Worm (Caenorhabditis elegans) whole organism, L2 larva: ENCODE results near the gene F54D5.24.
"Not testable (repeated sequence)": the region's sequence is repeated elsewhere in the genome, so short reads cannot be mapped to it uniquely, and the experiment has no call there.

ENCODE experiments used
- C34F6.9 ChIP-seq: fragments of 150-350 bp; optimal IDR thresholded peaks from 2 replicates; lab custom pipeline; 2014; ENCODE audit warnings: missing biosample characterization, missing genetic modification characterization
- F13H6.1 ChIP-seq: sonication (generic microtip); optimal IDR thresholded peaks from 2 replicates; lab custom pipeline; 2016; ENCODE audit warnings: missing genetic modification characterization, missing compliant biosample characterization
- Y55F3AM.14 ChIP-seq: fragments of 200-800 bp; sonication (Bioruptor generic); optimal IDR thresholded peaks from 2 replicates; lab custom pipeline; 2018; ENCODE audit warnings: mild to moderate bottlenecking, missing genetic modification characterization, missing compliant biosample characterization
- ZK546.5 ChIP-seq: sonication (generic microtip); optimal IDR thresholded peaks from 2 replicates; lab custom pipeline; 2017; ENCODE audit warnings: missing biosample characterization, missing genetic modification characterization
- alr-1 ChIP-seq: fragments of 150-350 bp; optimal IDR thresholded peaks from 2 replicates; lab custom pipeline; 2014; ENCODE audit warnings: missing biosample characterization, missing genetic modification characterization
- ama-1 ChIP-seq: fragments of 150-350 bp; optimal IDR thresholded peaks from 2 replicates; lab custom pipeline; 2018; ENCODE audit warnings: inconsistent platforms
- ceh-16 ChIP-seq: fragments of 150-350 bp; optimal IDR thresholded peaks from 2 replicates; lab custom pipeline; 2014; ENCODE audit warnings: missing biosample characterization, missing genetic modification characterization
- ceh-82 ChIP-seq: fragments of 150-350 bp; optimal IDR thresholded peaks from 2 replicates; lab custom pipeline; 2014; ENCODE audit warnings: missing biosample characterization, missing genetic modification characterization
- crh-2 ChIP-seq: sonication (generic microtip); optimal IDR thresholded peaks from 2 replicates; lab custom pipeline; 2017; ENCODE audit warnings: missing biosample characterization, missing genetic modification characterization
- dmd-4 ChIP-seq: sonication (generic microtip); optimal IDR thresholded peaks from 2 replicates; lab custom pipeline; 2017; ENCODE audit warnings: missing biosample characterization, missing genetic modification characterization
- egl-27 ChIP-seq: sonication (generic microtip); optimal IDR thresholded peaks from 3 replicates; lab custom pipeline; 2017; ENCODE audit warnings: missing biosample characterization, missing genetic modification reagents, missing genetic modification characterization
- fos-1 ChIP-seq: fragments of 150-350 bp; optimal IDR thresholded peaks from 2 replicates; lab custom pipeline; 2014; ENCODE audit warnings: missing biosample characterization, missing genetic modification characterization
- gmeb-1 ChIP-seq: fragments of 150-350 bp; optimal IDR thresholded peaks from 2 replicates; lab custom pipeline; 2014; ENCODE audit warnings: missing biosample characterization, missing genetic modification characterization
- lin-11 ChIP-seq: fragments of 150-350 bp; sonication (generic microtip); optimal IDR thresholded peaks from 2 replicates; lab custom pipeline; 2014; ENCODE audit warnings: missing biosample characterization, missing genetic modification characterization, inconsistent platforms, mixed read lengths
- lin-13 ChIP-seq: fragments of 150-350 bp; optimal IDR thresholded peaks from 2 replicates; lab custom pipeline; 2014; ENCODE audit warnings: missing biosample characterization, missing genetic modification reagents, missing genetic modification characterization
- lin-39 ChIP-seq: fragments of 150-350 bp; optimal IDR thresholded peaks from 2 replicates; lab custom pipeline; 2014; ENCODE audit warnings: missing biosample characterization, missing genetic modification reagents, missing genetic modification characterization
- lsy-2 ChIP-seq, 2 experiments: fragments of 150-350 bp in 1 of 2; sonication (generic microtip) in 1 of 2; optimal IDR thresholded peaks; 2 replicates each; lab custom pipeline; 2014 to 2017; ENCODE audit warnings: missing biosample characterization in 2 of 2, missing genetic modification characterization in 2 of 2
- mab-5 ChIP-seq: fragments of 150-350 bp; optimal IDR thresholded peaks from 2 replicates; lab custom pipeline; 2014; ENCODE audit warnings: missing biosample characterization, missing genetic modification characterization
- mdl-1 ChIP-seq, 2 experiments: fragments of 150-350 bp in 1 of 2; sonication (generic microtip) in 1 of 2; optimal IDR thresholded peaks; 2 replicates each; lab custom pipeline; 2017; ENCODE audit warnings: missing biosample characterization in 2 of 2, missing genetic modification characterization in 2 of 2
- nhr-129 ChIP-seq: fragments of 150-350 bp; optimal IDR thresholded peaks from 2 replicates; lab custom pipeline; 2014; ENCODE audit warnings: missing biosample characterization, missing genetic modification characterization
- nhr-21 ChIP-seq: fragments of 150-350 bp; optimal IDR thresholded peaks from 2 replicates; lab custom pipeline; 2014; ENCODE audit warnings: missing biosample characterization, missing genetic modification characterization
- nhr-23 ChIP-seq: fragments of 150-350 bp; optimal IDR thresholded peaks from 2 replicates; lab custom pipeline; 2014; ENCODE audit warnings: missing biosample characterization, missing genetic modification reagents, missing genetic modification characterization
- nhr-25 ChIP-seq: fragments of 150-350 bp; sonication (generic microtip); optimal IDR thresholded peaks from 3 replicates; lab custom pipeline; 2014; ENCODE audit warnings: missing biosample characterization, missing genetic modification characterization
- nhr-6 ChIP-seq: fragments of 150-350 bp; optimal IDR thresholded peaks from 2 replicates; lab custom pipeline; 2014; ENCODE audit warnings: missing biosample characterization, missing genetic modification characterization
- peb-1 ChIP-seq: fragments of 150-350 bp; optimal IDR thresholded peaks from 2 replicates; lab custom pipeline; 2014; ENCODE audit warnings: missing biosample characterization, missing genetic modification characterization
- sem-4 ChIP-seq: fragments of 150-350 bp; optimal IDR thresholded peaks from 2 replicates; lab custom pipeline; 2014; ENCODE audit warnings: missing biosample characterization, missing genetic modification reagents, missing genetic modification characterization
- skn-1 ChIP-seq: sonication (generic microtip); optimal IDR thresholded peaks from 2 replicates; lab custom pipeline; 2017; ENCODE audit warnings: missing biosample characterization, missing genetic modification characterization
- sma-3 ChIP-seq: sonication (generic microtip); optimal IDR thresholded peaks from 2 replicates; lab custom pipeline; 2016; ENCODE audit warnings: missing genetic modification reagents, missing genetic modification characterization, missing compliant biosample characterization
- sma-9 ChIP-seq, 2 experiments: fragments of 150-350 bp in 1 of 2; sonication (generic microtip) in 1 of 2; optimal IDR thresholded peaks; 2 replicates each; lab custom pipeline; 2014 to 2016; ENCODE audit warnings: missing genetic modification characterization in 2 of 2, mild to moderate bottlenecking in 1 of 2, missing biosample characterization in 1 of 2, missing compliant biosample characterization in 1 of 2, missing genetic modification reagents in 1 of 2, moderate library complexity in 1 of 2
- snpc-4 ChIP-seq: fragments of 150-350 bp; optimal IDR thresholded peaks from 2 replicates; lab custom pipeline; 2014; ENCODE audit warnings: missing biosample characterization, missing genetic modification characterization
- unc-39 ChIP-seq: fragments of 150-350 bp; optimal IDR thresholded peaks from 2 replicates; lab custom pipeline; 2014; ENCODE audit warnings: missing biosample characterization, missing genetic modification characterization
- unc-55 ChIP-seq: fragments of 150-350 bp; sonication (generic microtip); optimal IDR thresholded peaks from 3 replicates; lab custom pipeline; 2014; ENCODE audit warnings: missing biosample characterization, missing genetic modification reagents, missing genetic modification characterization
- unc-62 ChIP-seq: fragments of 150-350 bp; optimal IDR thresholded peaks from 2 replicates; lab custom pipeline; 2014; ENCODE audit warnings: missing biosample characterization, missing genetic modification reagents, missing genetic modification characterization
- zag-1 ChIP-seq: fragments of 150-350 bp; optimal IDR thresholded peaks from 2 replicates; lab custom pipeline; 2014; ENCODE audit warnings: missing biosample characterization, missing genetic modification characterization
- ztf-1 ChIP-seq: fragments of 200-800 bp; sonication (Bioruptor generic); conservative IDR thresholded peaks from 2 replicates; pipeline ENCODE4 v1.3.6; 2022; ENCODE audit warnings: missing genetic modification characterization, missing compliant biosample characterization
- ztf-4 ChIP-seq: fragments of 150-350 bp; optimal IDR thresholded peaks from 2 replicates; lab custom pipeline; 2014; ENCODE audit warnings: missing biosample characterization, missing genetic modification characterization

Gene F54D5.24

DNA sequence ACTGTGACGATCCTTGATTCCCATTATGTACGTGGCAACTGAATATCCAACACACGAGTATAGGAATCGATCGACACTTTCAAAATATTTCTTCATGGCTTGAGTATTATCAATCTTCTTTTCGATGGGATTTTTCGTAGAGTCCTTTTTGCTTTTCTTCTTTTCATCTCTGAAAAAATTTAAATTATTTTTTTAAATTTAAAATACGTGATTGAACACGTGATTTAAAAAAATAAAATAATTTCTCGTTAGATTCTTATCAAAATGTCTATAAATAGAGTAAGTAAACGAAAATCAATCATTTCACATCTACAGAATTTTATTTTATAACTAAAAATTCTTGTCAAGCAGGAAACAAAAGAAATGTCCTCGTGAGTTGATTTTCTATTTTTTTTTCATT, 34.4 kb upstream of the F54D5.24 start, which contains the start of gene Y62F5A.10:
Gene Y62F5A.10, plus strand, starts transcription at position 301 of the 400 bp plus-strand sequence.
- TF ChIP-seq ceh-82 (tag; lab: Kevin White, UChicago) (no peak), zag-1 (tag; lab: Kevin White, UChicago) (no peak), sma-9 (GFP tag; optimal IDR thresholded peaks at IDR 0.05; lab: Kevin White, UChicago) (no peak), sma-9 (tag; optimal IDR thresholded peaks at IDR 0.05; lab: Kevin White, UChicago) (no peak), snpc-4 (tag; lab: Kevin White, UChicago) (no peak), ztf-1 (GFP tag; lab: Robert Waterston, UW) (no peak), peb-1 (no peak), alr-1 (tag; lab: Kevin White, UChicago) (no peak), mdl-1 (tag; optimal IDR thresholded peaks at IDR 0.05; lab: Kevin White, UChicago) (no peak), mab-5 (tag; lab: Kevin White, UChicago) (no peak)

DNA sequence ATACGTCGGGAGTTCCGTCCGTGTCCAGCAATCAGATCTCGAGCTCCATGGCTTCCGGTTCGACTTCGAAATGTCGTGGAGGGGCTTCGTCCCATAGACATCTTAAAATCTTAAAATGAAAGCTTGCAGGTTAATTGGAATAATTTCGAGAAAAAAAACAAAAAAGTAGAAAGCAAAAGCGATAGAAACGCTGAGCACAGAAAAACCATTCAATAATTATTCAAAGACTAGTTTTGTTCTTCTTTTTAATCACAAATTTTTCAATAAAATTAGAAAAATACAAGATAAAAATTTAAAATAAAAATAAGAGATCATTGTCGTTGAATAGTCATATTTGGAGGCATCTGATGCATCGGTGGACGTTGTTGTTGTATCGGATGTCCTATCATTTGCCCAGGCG, 28.8 kb upstream of the F54D5.24 start, which contains the start of gene age-1:
Gene age-1, minus strand, starts transcription at position 101 of the 400 bp plus-strand sequence.
- no peak for TF ChIP-seq unc-39 (tag; lab: Kevin White, UChicago)
- no peak for TF ChIP-seq ztf-1 (GFP tag; lab: Robert Waterston, UW)
- TF ChIP-seq sma-3 (GFP tag; lab: Kevin White, UChicago) = no peak
- TF ChIP-seq ZK546.5 (tag; lab: Kevin White, UChicago) = no peak
- no peak for TF ChIP-seq egl-27 (tag; lab: Kevin White, UChicago)
- TF ChIP-seq unc-62 (GFP tag; lab: Kevin White, UChicago) = no peak
- TF ChIP-seq mab-5 (tag; lab: Kevin White, UChicago) = no peak
- TF ChIP-seq fos-1 (tag; lab: Kevin White, UChicago) = no peak
- no peak for TF ChIP-seq ama-1 (lab: Kevin White, UChicago)

ce11 chrII:11533716-11534115, 22.0 kb upstream of the F54D5.24 start, which contains the start of gene mdt-8:
Gene mdt-8, minus strand, starts transcription at chrII:11533816.
- TF ChIP-seq lin-13 (no peak), nhr-23 (tag; lab: Kevin White, UChicago) (no peak), nhr-129 (tag; lab: Kevin White, UChicago) (no peak), lin-39 (tag; lab: Kevin White, UChicago) (no peak), unc-55 (GFP tag; lab: Kevin White, UChicago) (no peak), skn-1 (tag; lab: Kevin White, UChicago) (no peak), dmd-4 (tag; lab: Kevin White, UChicago) (no peak), C34F6.9 (no peak), fos-1 (tag; lab: Kevin White, UChicago) (no peak), ceh-82 (tag; lab: Kevin White, UChicago) (no peak), snpc-4 (tag; lab: Kevin White, UChicago) (no peak), mdl-1 (tag; optimal IDR thresholded peaks at IDR 0.05; lab: Kevin White, UChicago) (no peak), unc-62 (GFP tag; lab: Kevin White, UChicago) (no peak), sem-4 (tag; lab: Kevin White, UChicago) (no peak), ZK546.5 (tag; lab: Kevin White, UChicago) (no peak), ceh-16 (tag; lab: Kevin White, UChicago) (no peak)

ce11 chrII:11534429-11535099, 21.2 kb upstream of the F54D5.24 start, which contains the start of gene Y62F5A.12:
Gene Y62F5A.12, minus strand, starts transcription at chrII:11534479.
- TF ChIP-seq nhr-25 (tag; lab: Kevin White, UChicago) (peak; percentile 52), mab-5 (tag; lab: Kevin White, UChicago) (peak; percentile 5), nhr-6 (tag; lab: Kevin White, UChicago) (peak; percentile 5), sem-4 (tag; lab: Kevin White, UChicago) (peak; percentile 50), mdl-1 (tag; optimal IDR thresholded peaks at IDR 0.05; lab: Kevin White, UChicago) (peak in 1 of 2 experiments; percentile 58), lin-13 (peak; percentile 88), unc-55 (GFP tag; lab: Kevin White, UChicago) (peak; percentile 68), nhr-129 (tag; lab: Kevin White, UChicago) (peak; percentile 69), crh-2 (tag; lab: Kevin White, UChicago) (peak; percentile 71), egl-27 (tag; lab: Kevin White, UChicago) (peak; percentile 64), ZK546.5 (tag; lab: Kevin White, UChicago) (peak; percentile 38), fos-1 (tag; lab: Kevin White, UChicago) (peak; percentile 12), snpc-4 (tag; lab: Kevin White, UChicago) (peak; percentile 10), lsy-2 (tag; optimal IDR thresholded peaks at IDR 0.05; lab: Kevin White, UChicago) (peak; percentile 59 to 81), ceh-82 (tag; lab: Kevin White, UChicago) (peak; percentile 65), sma-9 (GFP tag; optimal IDR thresholded peaks at IDR 0.05; lab: Kevin White, UChicago) (peak; percentile 88), sma-3 (GFP tag; lab: Kevin White, UChicago) (peak; percentile 94), ztf-4 (tag; lab: Kevin White, UChicago) (peak; percentile 49), lin-11 (tag; lab: Kevin White, UChicago) (peak; percentile 39), gmeb-1 (peak; percentile 86), C34F6.9 (peak; percentile 62), F13H6.1 (peak; percentile 89), Y55F3AM.14 (peak; percentile 73), zag-1 (tag; lab: Kevin White, UChicago) (peak; percentile 2), nhr-21 (tag; lab: Kevin White, UChicago) (peak; percentile 54)
- TF ChIP-seq sma-9 (tag; optimal IDR thresholded peaks at IDR 0.05; lab: Kevin White, UChicago) = not testable (repeated sequence)
- TF ChIP-seq, all 48 proteins: peak for 25; not testable (repeated sequence) for 23
